Fruit fly (Drosophila melanogaster) whole organism, wandering third instar larva: Measurements from ENCODE around the gene Mondo.

Source experiments
- Dif ChIP-seq: fragments of 200-275, 200-300 bp; sonication (Bioruptor generic); optimal IDR thresholded peaks from 2 replicates; lab custom pipeline; 2018; ENCODE audit warnings: missing biosample characterization, missing genetic modification characterization; ENCODE audit not compliant: partially characterized antibody
- h ChIP-seq: fragments of 200-800 bp; sonication (Bioruptor generic); optimal IDR thresholded peaks from 3 replicates; lab custom pipeline; 2016; ENCODE audit warnings: missing biosample characterization, mild to moderate bottlenecking, missing genetic modification characterization
- sage ChIP-seq: fragments of 200-800 bp; sonication (Bioruptor generic); optimal IDR thresholded peaks from 2 replicates; lab custom pipeline; 2016; ENCODE audit warnings: missing biosample characterization, mild to moderate bottlenecking, missing genetic modification characterization

dm6 chr2L:21303655-21304532 lies 6.0 kb downstream of the Mondo start:
- TF ChIP-seq h (GFP tag; lab: Kevin White, UChicago) (no peak), sage (GFP tag; lab: Kevin White, UChicago) (no peak), Dif (GFP tag; lab: Kevin White, UChicago) (no peak)
